Fruit fly (Drosophila melanogaster) whole organism, wandering third instar larva: ENCODE data around the gene CG15408.

ENCODE experiments used
- Abd-B ChIP-seq: fragments of >200 bp; optimal IDR thresholded peaks from 2 replicates; lab custom pipeline; 2017; ENCODE audit warnings: missing biosample characterization, missing genetic modification characterization
- Hnf4 ChIP-seq: fragments of 200-800 bp; sonication (Bioruptor generic); optimal IDR thresholded peaks from 2 replicates; lab custom pipeline; 2016; ENCODE audit warnings: missing biosample characterization, mild to moderate bottlenecking, missing genetic modification characterization
- brk ChIP-seq: fragments of 200-800 bp; sonication (Bioruptor generic); optimal IDR thresholded peaks from 2 replicates; lab custom pipeline; 2016; ENCODE audit warnings: missing biosample characterization, mild to moderate bottlenecking, missing genetic modification characterization
- pan ChIP-seq: fragments of >200 bp; optimal IDR thresholded peaks from 2 replicates; lab custom pipeline; 2017

DNA sequence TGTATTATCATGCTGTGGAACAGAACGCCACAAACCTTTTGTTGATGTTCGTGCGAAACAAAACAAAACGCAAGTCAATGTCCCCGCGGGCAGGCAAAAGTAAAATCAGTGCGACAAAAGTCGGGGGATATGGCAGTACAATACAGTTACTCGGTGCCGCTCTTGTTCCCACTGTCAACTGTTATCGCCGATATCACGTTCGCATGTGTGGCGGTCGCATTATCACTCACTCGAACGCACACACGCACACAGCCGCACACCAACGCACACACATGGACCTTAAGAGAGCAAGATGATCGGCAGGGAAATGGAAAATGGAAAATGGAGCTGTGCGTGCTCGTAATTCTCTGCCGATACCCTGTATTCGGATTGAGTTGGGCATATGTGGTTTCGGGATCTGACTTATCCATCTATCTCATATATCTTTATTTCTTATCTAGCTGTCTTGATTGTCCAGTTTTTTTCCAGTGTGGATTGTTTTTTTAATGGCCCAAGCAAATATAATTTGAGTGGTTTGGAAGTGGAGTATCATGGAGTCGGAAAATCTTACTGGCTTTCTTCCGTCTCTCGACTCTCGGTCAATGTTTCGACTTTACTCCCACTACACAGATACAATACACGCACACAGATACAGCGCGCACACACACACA is 6.1 kb downstream of the CG15408 start:
- TF ChIP-seq Hnf4 (GFP tag; lab: Kevin White, UChicago) (peak; percentile 39), pan (lab: Kevin White, UChicago) (no peak), brk (GFP tag; lab: Kevin White, UChicago) (no peak), Abd-B (GFP tag; lab: Kevin White, UChicago) (no peak)
